Worm (Caenorhabditis elegans) whole organism, young adult: Measurements from ENCODE around the gene zim-3.

Experiments used
- B0261.1 ChIP-seq: sonication (generic microtip); optimal IDR thresholded peaks from 2 replicates; lab custom pipeline; 2016; ENCODE audit warnings: mild to moderate bottlenecking, missing genetic modification characterization, moderate library complexity, missing compliant biosample characterization
- F37B4.10 ChIP-seq: fragments of 200-800 bp; sonication (Bioruptor generic); IDR thresholded peaks from 2 replicates; pipeline ENCODE4 v1.3.6; 2022; ENCODE audit warnings: missing genetic modification characterization, missing compliant biosample characterization
- F39B2.1 ChIP-seq: fragments of 200-800 bp; sonication (Bioruptor generic); IDR thresholded peaks from 2 replicates; pipeline ENCODE4 v1.3.6; 2022; ENCODE audit warnings: missing genetic modification reagents, missing genetic modification characterization, missing compliant biosample characterization
- K12H6.12 ChIP-seq: fragments of 200-800 bp; sonication (Bioruptor generic); optimal IDR thresholded peaks from 2 replicates; lab custom pipeline; 2018; ENCODE audit warnings: mild to moderate bottlenecking, missing genetic modification characterization, missing compliant biosample characterization
- Y53F4B.3 ChIP-seq: fragments of 200-800 bp; sonication (Bioruptor generic); IDR thresholded peaks from 2 replicates; pipeline ENCODE4 v1.3.6; 2022; ENCODE audit warnings: missing genetic modification reagents, missing genetic modification characterization, missing compliant biosample characterization
- Y67H2A.10 ChIP-seq: fragments of 200-800 bp; sonication (Bioruptor generic); conservative IDR thresholded peaks from 2 replicates; pipeline ENCODE4 v1.3.6; 2022; ENCODE audit warnings: missing genetic modification reagents, missing genetic modification characterization, missing compliant biosample characterization
- akir-1 ChIP-seq: fragments of 200-800 bp; sonication (Bioruptor generic); optimal IDR thresholded peaks from 2 replicates; lab custom pipeline; 2018; ENCODE audit warnings: mild to moderate bottlenecking, missing genetic modification characterization, moderate library complexity, missing compliant biosample characterization
- ama-1 ChIP-seq, 3 experiments: fragments of 150-350 bp in 1 of 3; sonication (generic microtip) in 2 of 3; optimal IDR thresholded peaks; 2 replicates each; lab custom pipeline; 2014 to 2018; ENCODE audit warnings: missing biosample characterization in 2 of 3, missing genetic modification characterization in 2 of 3, missing genetic modification reagents in 2 of 3
- attf-3 ChIP-seq: fragments of 200-800 bp; sonication (Bioruptor generic); conservative IDR thresholded peaks from 2 replicates; pipeline ENCODE4 v1.3.6; 2022; ENCODE audit warnings: missing genetic modification reagents, missing genetic modification characterization, missing compliant biosample characterization
- bed-2 ChIP-seq: fragments of 200-800 bp; sonication (Bioruptor generic); IDR thresholded peaks from 2 replicates; pipeline ENCODE4 v1.3.6; 2022; ENCODE audit warnings: missing genetic modification reagents, missing genetic modification characterization, missing compliant biosample characterization
- ccch-3 ChIP-seq: fragments of 200-800 bp; sonication (Bioruptor generic); optimal IDR thresholded peaks from 2 replicates; lab custom pipeline; 2018; ENCODE audit warnings: mild to moderate bottlenecking, missing genetic modification characterization, missing compliant biosample characterization
- cebp-2 ChIP-seq: fragments of 200-800 bp; sonication (Bioruptor generic); IDR thresholded peaks from 2 replicates; pipeline ENCODE4 v1.3.6; 2022; ENCODE audit warnings: missing genetic modification characterization, missing compliant biosample characterization
- ceh-27 ChIP-seq: fragments of 200-800 bp; sonication (Bioruptor generic); optimal IDR thresholded peaks from 2 replicates; lab custom pipeline; 2018; ENCODE audit warnings: mild to moderate bottlenecking, missing genetic modification characterization, moderate library complexity, missing compliant biosample characterization
- dox-1 ChIP-seq: fragments of 200-800 bp; sonication (Bioruptor generic); IDR thresholded peaks from 2 replicates; pipeline ENCODE4 v1.3.6; 2022; ENCODE audit warnings: missing genetic modification reagents, missing genetic modification characterization, missing compliant biosample characterization
- egrh-3 ChIP-seq: fragments of 200-800 bp; sonication (Bioruptor generic); IDR thresholded peaks from 2 replicates; pipeline ENCODE4 v1.3.6; 2022; ENCODE audit warnings: missing genetic modification reagents, missing genetic modification characterization, missing compliant biosample characterization
- ets-4 ChIP-seq: fragments of 200-800 bp; sonication (Bioruptor generic); optimal IDR thresholded peaks from 2 replicates; lab custom pipeline; 2018; ENCODE audit warnings: mild to moderate bottlenecking, missing genetic modification characterization, missing compliant biosample characterization
- lag-1 ChIP-seq: fragments of 200-800 bp; sonication (Bioruptor generic); IDR thresholded peaks from 2 replicates; pipeline ENCODE4 v1.3.6; 2022; ENCODE audit warnings: missing genetic modification reagents, missing genetic modification characterization, missing compliant biosample characterization
- let-526 ChIP-seq: fragments of 200-800 bp; sonication (Bioruptor generic); IDR thresholded peaks from 2 replicates; pipeline ENCODE4 v1.3.6; 2022; ENCODE audit warnings: missing genetic modification reagents, missing genetic modification characterization, missing compliant biosample characterization
- lin-54 ChIP-seq: fragments of 200-800 bp; sonication (Bioruptor generic); optimal IDR thresholded peaks from 2 replicates; lab custom pipeline; 2018; ENCODE audit warnings: mild to moderate bottlenecking, missing genetic modification characterization, missing compliant biosample characterization
- lsl-1 ChIP-seq: fragments of 200-800 bp; sonication (Bioruptor generic); optimal IDR thresholded peaks from 2 replicates; lab custom pipeline; 2018; ENCODE audit warnings: mild to moderate bottlenecking, missing genetic modification characterization, moderate library complexity, missing compliant biosample characterization
- mcd-1 ChIP-seq: fragments of 200-800 bp; sonication (Bioruptor generic); IDR thresholded peaks from 2 replicates; pipeline ENCODE4 v1.3.6; 2022; ENCODE audit warnings: missing genetic modification reagents, missing genetic modification characterization, missing compliant biosample characterization
- mel-28 ChIP-seq: sonication (generic microtip); optimal IDR thresholded peaks from 2 replicates; lab custom pipeline; 2016; ENCODE audit warnings: borderline replicate concordance, mild to moderate bottlenecking, missing genetic modification characterization, missing compliant biosample characterization
- nfya-1 ChIP-seq: sonication (generic microtip); optimal IDR thresholded peaks from 2 replicates; lab custom pipeline; 2017; ENCODE audit warnings: antibody characterized with exemption, missing compliant biosample characterization, missing genetic modification characterization, borderline replicate concordance; ENCODE audit not compliant: insufficient read depth
- nfya-2 ChIP-seq: fragments of 200-800 bp; sonication (Bioruptor generic); IDR thresholded peaks from 2 replicates; pipeline ENCODE4 v1.3.6; 2022; ENCODE audit warnings: missing genetic modification reagents, missing genetic modification characterization, missing compliant biosample characterization
- nfyb-1 ChIP-seq: fragments of 200-800 bp; sonication (Bioruptor generic); IDR thresholded peaks from 2 replicates; pipeline ENCODE4 v1.3.6; 2022; ENCODE audit warnings: missing genetic modification reagents, missing genetic modification characterization, missing compliant biosample characterization
- nhr-80 ChIP-seq: sonication (generic microtip); optimal IDR thresholded peaks from 2 replicates; lab custom pipeline; 2016; ENCODE audit warnings: missing genetic modification characterization, missing compliant biosample characterization
- pbrm-1 ChIP-seq: fragments of 200-800 bp; sonication (Bioruptor generic); IDR thresholded peaks from 2 replicates; pipeline ENCODE4 v1.3.6; 2022; ENCODE audit warnings: missing genetic modification reagents, missing genetic modification characterization, missing compliant biosample characterization
- rec-8 ChIP-seq, 2 experiments: sonication (generic microtip); optimal IDR thresholded peaks; 2 replicates each; lab custom pipeline; 2016; ENCODE audit warnings: mild to moderate bottlenecking in 2 of 2, missing genetic modification characterization in 2 of 2, missing genetic modification reagents in 2 of 2, missing genotype in 2 of 2, missing biosample characterization in 1 of 2, missing compliant biosample characterization in 1 of 2, moderate library complexity in 1 of 2
- tbp1 ChIP-seq: fragments of 200-800 bp; sonication (Bioruptor generic); optimal IDR thresholded peaks from 2 replicates; lab custom pipeline; 2018; ENCODE audit warnings: mild to moderate bottlenecking, missing genetic modification characterization, missing compliant biosample characterization
- xnd-1 ChIP-seq: sonication (generic microtip); optimal IDR thresholded peaks from 2 replicates; lab custom pipeline; 2016; ENCODE audit warnings: missing genotype, missing genetic modification reagents, missing genetic modification characterization, missing compliant biosample characterization
- zfh-2 ChIP-seq: fragments of 200-800 bp; sonication (Bioruptor generic); conservative IDR thresholded peaks from 2 replicates; pipeline ENCODE4 v1.3.6; 2022; ENCODE audit warnings: missing genetic modification reagents, missing genetic modification characterization, missing compliant biosample characterization
- ztf-22 ChIP-seq: fragments of 200-800 bp; sonication (Bioruptor generic); optimal IDR thresholded peaks from 2 replicates; lab custom pipeline; 2018; ENCODE audit warnings: mild to moderate bottlenecking, missing genetic modification characterization, moderate library complexity, missing compliant biosample characterization
- ztf-25 ChIP-seq: fragments of 200-800 bp; sonication (Bioruptor generic); IDR thresholded peaks from 2 replicates; pipeline ENCODE4 v1.3.6; 2022; ENCODE audit warnings: missing genetic modification reagents, missing genetic modification characterization, missing compliant biosample characterization
- ztf-26 ChIP-seq: sonication (generic microtip); optimal IDR thresholded peaks from 2 replicates; lab custom pipeline; 2017; ENCODE audit warnings: missing genetic modification characterization, missing compliant biosample characterization
- ztf-28 ChIP-seq: fragments of 200-800 bp; sonication (Bioruptor generic); IDR thresholded peaks from 2 replicates; pipeline ENCODE4 v1.3.6; 2022; ENCODE audit warnings: missing genetic modification reagents, missing genetic modification characterization, missing compliant biosample characterization

Gene zim-3

ce11 chrIV:10576050-10576449 lies 17.5 kb downstream of the zim-3 start, which contains the start of gene efn-2:
Gene efn-2, plus strand, starts transcription at chrIV:10576350.
- TF ChIP-seq pbrm-1 (GFP tag; lab: Robert Waterston, UW) (no peak), egrh-3 (GFP tag; lab: Robert Waterston, UW) (no peak), lag-1 (no peak), F37B4.10 (GFP tag; lab: Robert Waterston, UW) (no peak), ztf-26 (no peak), ccch-3 (no peak), nhr-80 (tag; lab: Kevin White, UChicago) (no peak), nfya-1 (tag; lab: Kevin White, UChicago) (no peak), ets-4 (GFP tag; lab: Kevin White, UChicago) (no peak), lsl-1 (GFP tag; lab: Kevin White, UChicago) (no peak), akir-1 (GFP tag; lab: Kevin White, UChicago) (no peak), dox-1 (GFP tag; lab: Robert Waterston, UW) (no peak), let-526 (no peak), Y67H2A.10 (GFP tag; lab: Robert Waterston, UW) (no peak), K12H6.12 (no peak), ztf-22 (GFP tag; lab: Kevin White, UChicago) (no peak), cebp-2 (GFP tag; lab: Robert Waterston, UW) (no peak), nfyb-1 (GFP tag; lab: Robert Waterston, UW) (no peak), F39B2.1 (GFP tag; lab: Robert Waterston, UW) (no peak), zfh-2 (GFP tag; lab: Robert Waterston, UW) (no peak)

ce11 chrIV:10576624-10577023 lies 18.1 kb downstream of the zim-3 start:
- no peak for TF ChIP-seq lin-54 (GFP tag; lab: Kevin White, UChicago)
- no peak for TF ChIP-seq xnd-1 (tag; lab: Kevin White, UChicago)
- no peak for TF ChIP-seq rec-8 (tag; optimal IDR thresholded peaks at IDR 0.05; lab: Kevin White, UChicago)
- TF ChIP-seq nfya-2 (GFP tag; lab: Robert Waterston, UW), result no peak
- TF ChIP-seq bed-2 (GFP tag; lab: Robert Waterston, UW), result no peak
- TF ChIP-seq ceh-27 (GFP tag; lab: Kevin White, UChicago), result no peak
- no peak for TF ChIP-seq attf-3 (GFP tag; lab: Robert Waterston, UW)
- TF ChIP-seq ztf-28 (GFP tag; lab: Robert Waterston, UW), result no peak
- no peak for TF ChIP-seq nhr-80 (tag; lab: Kevin White, UChicago)
- TF ChIP-seq B0261.1 (tag; lab: Kevin White, UChicago), result no peak
- TF ChIP-seq Y53F4B.3 (GFP tag; lab: Robert Waterston, UW), result no peak
- no peak for TF ChIP-seq tbp1
- no peak for TF ChIP-seq F39B2.1 (GFP tag; lab: Robert Waterston, UW)
- no peak for TF ChIP-seq ztf-25 (GFP tag; lab: Robert Waterston, UW)
- TF ChIP-seq mcd-1 (GFP tag; lab: Robert Waterston, UW), result no peak
- no peak for TF ChIP-seq nfya-1 (tag; lab: Kevin White, UChicago)
- no peak for TF ChIP-seq mel-28 (tag; lab: Kevin White, UChicago)
- TF ChIP-seq, all 124 proteins: peak for 0

- TF ChIP-seq ama-1 (optimal IDR thresholded peaks at IDR 0.05; lab: Kevin White, UChicago), result no peak
- no peak for TF ChIP-seq ama-1 (GFP tag; optimal IDR thresholded peaks at IDR 0.05; lab: Kevin White, UChicago)
- TF ChIP-seq nhr-80 (tag; lab: Kevin White, UChicago), result peak; percentile 37
- no peak for TF ChIP-seq let-526
These were observed 19.1 kb downstream of the zim-3 start for ce11 chrIV:10577600-10577999.
